Fruit fly (Drosophila melanogaster): ENCODE data around the gene CG31131.
"Not testable (repeated sequence)": the region's sequence is repeated elsewhere in the genome, so short reads cannot be mapped to it uniquely, and the experiment has no call there.

DNA sequence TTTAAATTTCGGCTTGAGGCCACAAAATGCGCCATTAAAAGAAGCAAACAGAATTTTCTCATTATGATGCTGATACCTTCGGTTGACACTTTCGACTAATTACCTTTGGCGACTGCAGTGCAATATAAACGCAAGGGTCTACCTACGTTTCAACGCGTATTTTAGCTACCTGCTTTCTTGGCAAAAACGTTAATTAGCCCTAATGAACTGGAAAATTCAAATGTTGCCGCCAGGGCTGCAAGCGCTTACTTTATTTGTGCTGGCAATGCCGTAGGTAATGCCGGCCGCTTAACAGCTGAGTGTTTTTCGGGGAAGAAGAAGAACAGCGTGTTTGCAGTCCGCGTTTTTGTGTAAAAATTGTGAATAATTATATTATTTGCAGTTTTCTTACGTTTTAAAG lies at the start of gene CG31131, which contains the start of gene CG4849:
- TF ChIP-seq ttk, Myc, psq, h, insv, Sin3A (optimal IDR thresholded peaks at IDR 0.05): not testable (repeated sequence)
